Worm (Caenorhabditis elegans): ENCODE results near the gene F10C5.3.

F10C5.3 gene

DNA sequence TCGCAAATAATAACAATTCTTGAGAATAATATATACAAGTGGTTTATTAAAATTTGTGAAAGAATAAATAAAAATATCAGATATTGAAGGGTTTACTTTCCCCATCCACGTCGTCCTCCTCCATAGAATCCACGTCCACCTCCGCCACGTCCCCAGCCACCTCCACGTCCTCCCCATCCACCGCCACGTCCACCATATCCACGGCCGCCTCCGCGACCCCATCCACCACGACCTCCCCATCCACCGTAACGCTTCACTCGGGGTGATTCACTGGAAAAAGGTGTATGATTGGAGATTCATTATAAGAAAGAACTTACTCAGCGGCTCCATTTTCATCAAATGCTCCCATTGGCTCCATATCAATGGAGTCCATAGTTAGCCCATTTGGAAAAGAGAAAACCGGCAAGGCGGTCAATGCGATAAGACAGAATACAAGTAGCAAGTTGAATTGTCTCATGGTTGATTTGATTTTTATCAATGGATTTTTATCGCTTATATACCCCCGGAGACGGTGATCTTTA, 2.5 kb downstream of the F10C5.3 start, which contains the start of gene nlp-32:
Gene nlp-32, minus strand, starts transcription at position 471 of the 521 bp plus-strand sequence.
- TF ChIP-seq syd-9 (tag; optimal IDR thresholded peaks at IDR 0.05), result no peak

- no peak for TF ChIP-seq sox-2 (GFP tag; IDR thresholded peaks at IDR 0.05)
- TF ChIP-seq lin-11 (tag; optimal IDR thresholded peaks at IDR 0.05), result no peak
- TF ChIP-seq ceh-6 (GFP tag; optimal IDR thresholded peaks at IDR 0.05), result no peak
- TF ChIP-seq ceh-2 (tag; optimal IDR thresholded peaks at IDR 0.05), result no peak
- no peak for TF ChIP-seq fkh-10 (GFP tag; optimal IDR thresholded peaks at IDR 0.05)
- TF ChIP-seq fax-1 (tag; optimal IDR thresholded peaks at IDR 0.05), result no peak
- TF ChIP-seq npax-4 (tag; optimal IDR thresholded peaks at IDR 0.05), result no peak
- TF ChIP-seq rnt-1 (tag; optimal IDR thresholded peaks at IDR 0.05), result no peak
- TF ChIP-seq unc-42 (tag; optimal IDR thresholded peaks at IDR 0.05), result no peak
- TF ChIP-seq odd-2 (tag; optimal IDR thresholded peaks at IDR 0.05), result no peak
- no peak for TF ChIP-seq unc-3 (GFP tag; conservative IDR thresholded peaks at IDR 0.05)
- TF ChIP-seq unc-3 (tag; optimal IDR thresholded peaks at IDR 0.05), result no peak
- no peak for TF ChIP-seq hlh-15 (tag; optimal IDR thresholded peaks at IDR 0.05)
- TF ChIP-seq dmd-4 (tag; optimal IDR thresholded peaks at IDR 0.05; ENCODE audit: borderline replicate concordance), result no peak
- TF ChIP-seq pha-2 (tag; optimal IDR thresholded peaks at IDR 0.05), result no peak
- TF ChIP-seq mec-3 (tag; optimal IDR thresholded peaks at IDR 0.05; ENCODE audit: borderline replicate concordance), result no peak
- TF ChIP-seq hlh-6 (tag; optimal IDR thresholded peaks at IDR 0.05), result no peak
- no peak for TF ChIP-seq hlh-30 (tag; optimal IDR thresholded peaks at IDR 0.05; ENCODE audit: insufficient read depth)
- no peak for TF ChIP-seq pag-3 (tag; optimal IDR thresholded peaks at IDR 0.05; ENCODE audit: borderline replicate concordance)
Observed at ce11 chrIII:488464-488863, 4.8 kb downstream of the F10C5.3 start, which contains the start of gene F30H5.5. F30H5.5 (plus strand) TSS chrIII:488764.

DNA sequence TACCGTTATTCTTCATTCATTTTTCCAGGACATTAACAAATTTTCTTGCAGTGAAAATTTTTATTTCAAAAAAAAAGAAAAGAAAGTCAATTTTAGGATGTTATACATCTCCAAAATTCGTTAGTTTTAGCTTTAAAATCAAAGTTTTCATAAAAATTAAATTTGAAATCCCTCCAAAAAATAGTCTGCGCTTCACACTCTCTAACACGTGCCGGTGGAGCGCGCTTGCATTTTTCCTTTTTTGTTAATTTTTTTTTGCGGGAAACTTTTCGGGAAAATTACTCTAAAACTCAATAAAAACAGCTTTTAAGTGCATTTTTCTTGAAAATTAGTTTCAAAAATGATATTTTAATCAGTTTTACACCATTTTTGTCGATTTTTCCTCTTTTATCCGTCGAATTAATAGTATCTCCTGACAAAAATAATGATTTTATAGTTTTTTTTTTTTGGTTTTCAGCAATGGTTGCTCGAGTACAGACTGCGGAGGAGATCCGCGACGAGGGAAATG, 7.5 kb downstream of the F10C5.3 start, which contains the start of gene unc-45:
Gene unc-45, plus strand, starts transcription at position 458 of the 508 bp plus-strand sequence.
- TF ChIP-seq unc-42 (tag; optimal IDR thresholded peaks at IDR 0.05) (peak; percentile 23), ets-4 (tag; optimal IDR thresholded peaks at IDR 0.05) (no peak)

- peak; percentile 82 for TF ChIP-seq pros-1 (tag; optimal IDR thresholded peaks at IDR 0.05)
- TF ChIP-seq nhr-232 (tag; optimal IDR thresholded peaks at IDR 0.05), result peak; percentile 66
- TF ChIP-seq ceh-2 (tag; optimal IDR thresholded peaks at IDR 0.05), result peak; percentile 83
- TF ChIP-seq syd-9 (tag; optimal IDR thresholded peaks at IDR 0.05), result peak; percentile 92
- TF ChIP-seq hlh-6 (tag; optimal IDR thresholded peaks at IDR 0.05), result peak; percentile 88
- no peak for TF ChIP-seq elt-2 (tag; optimal IDR thresholded peaks at IDR 0.05)
- peak; percentile 90 for TF ChIP-seq ceh-19 (GFP tag; optimal IDR thresholded peaks at IDR 0.05)
- TF ChIP-seq pat-9 (tag; optimal IDR thresholded peaks at IDR 0.05), result peak; percentile 89
- TF ChIP-seq F13H6.1 (tag; optimal IDR thresholded peaks at IDR 0.05), result peak; percentile 80
- peak; percentile 85 for TF ChIP-seq ref-2 (tag; optimal IDR thresholded peaks at IDR 0.05)
- peak; percentile 72 for TF ChIP-seq hlh-15 (tag; optimal IDR thresholded peaks at IDR 0.05)
- no peak for TF ChIP-seq pha-4 (tag; optimal IDR thresholded peaks at IDR 0.05)
- TF ChIP-seq ceh-18 (tag; optimal IDR thresholded peaks at IDR 0.05), result peak; percentile 88
- peak; percentile 22 for TF ChIP-seq ahr-1 (tag; optimal IDR thresholded peaks at IDR 0.05)
- TF ChIP-seq sox-4 (tag; optimal IDR thresholded peaks at IDR 0.05), result peak; percentile 87
- TF ChIP-seq dmd-4 (tag; optimal IDR thresholded peaks at IDR 0.05; ENCODE audit: borderline replicate concordance), result peak; percentile 90
- no peak for TF ChIP-seq odd-2 (tag; optimal IDR thresholded peaks at IDR 0.05)
- no peak for TF ChIP-seq K09A11.1 (tag; optimal IDR thresholded peaks at IDR 0.05; ENCODE audit: insufficient read depth)
- TF ChIP-seq pqm-1 (tag; optimal IDR thresholded peaks at IDR 0.05), result peak; percentile 87
- TF ChIP-seq elt-4 (tag; optimal IDR thresholded peaks at IDR 0.05), result no peak
- peak; percentile 85 for TF ChIP-seq sdc-2 (tag; optimal IDR thresholded peaks at IDR 0.05)
- TF ChIP-seq tbx-7 (tag; optimal IDR thresholded peaks at IDR 0.05), result peak; percentile 0
- TF ChIP-seq zip-5 (tag; optimal IDR thresholded peaks at IDR 0.05), result peak; percentile 35
- peak; percentile 66 for TF ChIP-seq nfya-1 (tag; optimal IDR thresholded peaks at IDR 0.05)
- TF ChIP-seq unc-55 (GFP tag; optimal IDR thresholded peaks at IDR 0.05), result no peak
- TF ChIP-seq unc-86 (tag; optimal IDR thresholded peaks at IDR 0.05), result peak; percentile 62
- TF ChIP-seq madf-2 (tag; optimal IDR thresholded peaks at IDR 0.05), result peak; percentile 86
- peak; percentile 56 for TF ChIP-seq pag-3 (tag; optimal IDR thresholded peaks at IDR 0.05; ENCODE audit: borderline replicate concordance)
- TF ChIP-seq fkh-6 (tag; optimal IDR thresholded peaks at IDR 0.05), result peak; percentile 87
- peak; percentile 82 for TF ChIP-seq K02D7.2 (tag; optimal IDR thresholded peaks at IDR 0.05)
- peak; percentile 80 for TF ChIP-seq tbx-2 (tag; optimal IDR thresholded peaks at IDR 0.05)
Observed at ce11 chrIII:502583-502982, 18.9 kb downstream of the F10C5.3 start.
